Fruit fly (Drosophila melanogaster) whole organism, embryonic: ENCODE results near the gene Naa20A.
A peak's percentile ranks its signal among the peaks of the same experiment; 100 is the strongest.

Experiments used
- Blimp-1 ChIP-seq: fragments of 200-800 bp; sonication (Bioruptor generic); optimal IDR thresholded peaks from 3 replicates; lab custom pipeline; 2018; ENCODE audit warnings: missing biosample characterization, missing genetic modification characterization, mild to moderate bottlenecking, moderate library complexity, missing genetic modification reagents
- CG10654 ChIP-seq: fragments of 200-800 bp; sonication (Bioruptor generic); optimal IDR thresholded peaks from 2 replicates; lab custom pipeline; 2016; ENCODE audit warnings: missing biosample characterization, missing genetic modification characterization
- CG11093 ChIP-seq: fragments of 200-800 bp; sonication (Bioruptor generic); IDR thresholded peaks from 3 replicates; pipeline ENCODE4 v1.3.6; 2022; ENCODE audit warnings: missing biosample characterization, missing genetic modification characterization
- CG12104 ChIP-seq: fragments of 200-800 bp; sonication (Bioruptor generic); optimal IDR thresholded peaks from 3 replicates; lab custom pipeline; 2016; ENCODE audit warnings: missing biosample characterization, missing genetic modification characterization
- CG13123 ChIP-seq: fragments of 200-800 bp; sonication (Bioruptor generic); optimal IDR thresholded peaks from 2 replicates; lab custom pipeline; 2016; ENCODE audit warnings: missing biosample characterization, missing genetic modification characterization
- CG13624 ChIP-seq: fragments of 200-800 bp; sonication (Bioruptor generic); optimal IDR thresholded peaks from 2 replicates; lab custom pipeline; 2016; ENCODE audit warnings: missing biosample characterization, missing genetic modification characterization
- CG17612 ChIP-seq: fragments of 200-800 bp; sonication (Bioruptor generic); IDR thresholded peaks from 2 replicates; pipeline ENCODE4 v1.3.6; 2022; ENCODE audit warnings: missing biosample characterization, missing genetic modification characterization
- CG17912 ChIP-seq: fragments of 200-800 bp; sonication (Bioruptor generic); optimal IDR thresholded peaks from 2 replicates; lab custom pipeline; 2018; ENCODE audit warnings: missing biosample characterization, mild to moderate bottlenecking, missing genetic modification characterization
- CG18262 ChIP-seq: fragments of 200-800 bp; optimal IDR thresholded peaks from 3 replicates; lab custom pipeline; 2019; ENCODE audit warnings: missing biosample characterization, mild to moderate bottlenecking, missing genetic modification characterization, moderate library complexity
- CG18476 ChIP-seq: fragments of 200-800 bp; sonication (Bioruptor generic); optimal IDR thresholded peaks from 2 replicates; lab custom pipeline; 2016; ENCODE audit warnings: missing biosample characterization, mild to moderate bottlenecking, missing genetic modification characterization
- CG30020 ChIP-seq: fragments of 200-800 bp; optimal IDR thresholded peaks from 2 replicates; lab custom pipeline; 2019; ENCODE audit warnings: missing biosample characterization, mild to moderate bottlenecking, missing genetic modification characterization, moderate library complexity
- CG30403 ChIP-seq: fragments of 200-800 bp; sonication (Bioruptor generic); optimal IDR thresholded peaks from 3 replicates; lab custom pipeline; 2016; ENCODE audit warnings: missing biosample characterization, missing genetic modification characterization
- CG3065 ChIP-seq: fragments of 200-800 bp; sonication (Bioruptor generic); optimal IDR thresholded peaks from 2 replicates; lab custom pipeline; 2016; ENCODE audit warnings: missing biosample characterization, missing genetic modification characterization
- CG31441 ChIP-seq: fragments of 200-800 bp; sonication (Bioruptor generic); IDR thresholded peaks from 2 replicates; pipeline ENCODE4 v1.3.6; 2022; ENCODE audit warnings: missing biosample characterization, missing genetic modification characterization
- CG3838 ChIP-seq: fragments of 200-800 bp; sonication (Bioruptor generic); optimal IDR thresholded peaks from 3 replicates; lab custom pipeline; 2016; ENCODE audit warnings: missing biosample characterization, missing genetic modification characterization
- CG4707 ChIP-seq: fragments of 200-800 bp; sonication (Bioruptor generic); optimal IDR thresholded peaks from 2 replicates; lab custom pipeline; 2018; ENCODE audit warnings: missing biosample characterization, mild to moderate bottlenecking, missing genetic modification characterization, moderate library complexity
- CG6175 ChIP-seq: fragments of 200-800 bp; sonication (Bioruptor generic); IDR thresholded peaks from 3 replicates; pipeline ENCODE4 v1.3.6; 2022; ENCODE audit warnings: missing biosample characterization, missing genetic modification characterization
- CG6791 ChIP-seq: fragments of 200-800 bp; sonication (Bioruptor generic); IDR thresholded peaks from 3 replicates; pipeline ENCODE4 v1.3.6; 2022; ENCODE audit warnings: missing biosample characterization, missing genetic modification characterization; ENCODE audit not compliant: partially characterized antibody
- CG7556 ChIP-seq: fragments of 200-800 bp; sonication (Bioruptor generic); optimal IDR thresholded peaks from 2 replicates; lab custom pipeline; 2017; ENCODE audit warnings: missing biosample characterization, mild to moderate bottlenecking, missing genetic modification characterization
- CG9437 ChIP-seq: fragments of 200-800 bp; sonication (Bioruptor generic); optimal IDR thresholded peaks from 2 replicates; lab custom pipeline; 2018; ENCODE audit warnings: missing biosample characterization, mild to moderate bottlenecking, missing genetic modification characterization
- Dref ChIP-seq: fragments of 200-800 bp; sonication (Bioruptor generic); IDR thresholded peaks from 2 replicates; pipeline ENCODE4 v1.3.6; 2022; ENCODE audit warnings: missing biosample characterization, missing genetic modification characterization
- ERR ChIP-seq: fragments of 200-800 bp; sonication (Bioruptor generic); optimal IDR thresholded peaks from 2 replicates; lab custom pipeline; 2016; ENCODE audit warnings: missing biosample characterization, missing genetic modification characterization
- Ets65A ChIP-seq: fragments of 200-800 bp; sonication (Bioruptor generic); peaks from one replicate; lab custom pipeline; 2016; ENCODE audit warnings: missing biosample characterization, missing genetic modification characterization
- HLH3B ChIP-seq: fragments of 200-800 bp; sonication (Bioruptor generic); IDR thresholded peaks from 2 replicates; pipeline ENCODE4 v1.3.6; 2022; ENCODE audit warnings: missing biosample characterization, missing genetic modification characterization
- HmgZ ChIP-seq: fragments of 200-800 bp; sonication (Bioruptor generic); optimal IDR thresholded peaks from 2 replicates; lab custom pipeline; 2018; ENCODE audit warnings: missing biosample characterization, mild to moderate bottlenecking, missing genetic modification characterization
- Hr39 ChIP-seq: fragments of >200 bp; optimal IDR thresholded peaks from 2 replicates; lab custom pipeline; 2017
- Kr ChIP-seq: fragments of 200-800 bp; sonication (Bioruptor generic); optimal IDR thresholded peaks from 2 replicates; lab custom pipeline; 2017; ENCODE audit warnings: missing biosample characterization, mild to moderate bottlenecking, missing genetic modification characterization
- Mad ChIP-seq: fragments of 200-800 bp; sonication (Bioruptor generic); optimal IDR thresholded peaks from 2 replicates; lab custom pipeline; 2016; ENCODE audit warnings: missing biosample characterization, missing genetic modification characterization
- Myb ChIP-seq: fragments of 200-800 bp; sonication (Bioruptor generic); optimal IDR thresholded peaks from 2 replicates; lab custom pipeline; 2016; ENCODE audit warnings: missing biosample characterization, missing genetic modification characterization
- Oli ChIP-seq: fragments of 200-800 bp; sonication (Bioruptor generic); optimal IDR thresholded peaks from 2 replicates; lab custom pipeline; 2018; ENCODE audit warnings: missing biosample characterization, mild to moderate bottlenecking, missing genetic modification characterization, moderate library complexity
- ap ChIP-seq: fragments of 200-800 bp; sonication (Bioruptor generic); IDR thresholded peaks from 2 replicates; pipeline ENCODE4 v1.3.6; 2022; ENCODE audit warnings: missing biosample characterization, missing genetic modification characterization
- bab2 ChIP-seq: fragments of 200-800 bp; sonication (Bioruptor generic); optimal IDR thresholded peaks from 2 replicates; lab custom pipeline; 2016; ENCODE audit warnings: missing biosample characterization, missing genetic modification characterization
- bcd ChIP-seq: fragments of 200-800 bp; sonication (Bioruptor generic); optimal IDR thresholded peaks from 2 replicates; lab custom pipeline; 2017; ENCODE audit warnings: missing biosample characterization, mild to moderate bottlenecking, missing genetic modification characterization
- cad ChIP-seq: fragments of >200 bp; optimal IDR thresholded peaks from 2 replicates; lab custom pipeline; 2017; ENCODE audit warnings: missing biosample characterization, missing genetic modification characterization
- corto ChIP-seq: fragments of 200-800 bp; sonication (Bioruptor generic); optimal IDR thresholded peaks from 2 replicates; lab custom pipeline; 2016; ENCODE audit warnings: missing biosample characterization, mild to moderate bottlenecking, missing genetic modification characterization, moderate library complexity
- da ChIP-seq: fragments of 200-800 bp; sonication (Bioruptor generic); optimal IDR thresholded peaks from 2 replicates; lab custom pipeline; 2016; ENCODE audit warnings: missing biosample characterization, missing genetic modification characterization
- dmrt99B ChIP-seq: fragments of 200-800 bp; sonication (Bioruptor generic); optimal IDR thresholded peaks from 2 replicates; lab custom pipeline; 2018; ENCODE audit warnings: missing biosample characterization, mild to moderate bottlenecking, missing genetic modification characterization, moderate library complexity
- hbn ChIP-seq: fragments of 200-800 bp; sonication (Bioruptor generic); IDR thresholded peaks from 2 replicates; pipeline ENCODE4 v1.3.6; 2022; ENCODE audit warnings: missing biosample characterization, missing genetic modification characterization; ENCODE audit not compliant: partially characterized antibody
- her ChIP-seq: fragments of 200-800 bp; sonication (Bioruptor generic); optimal IDR thresholded peaks from 2 replicates; lab custom pipeline; 2016; ENCODE audit warnings: missing biosample characterization, missing genetic modification characterization
- insv ChIP-seq, 2 experiments: fragments of 200-800 bp; sonication (Bioruptor generic); optimal IDR thresholded peaks; 3 replicates each; lab custom pipeline; 2016 to 2018; ENCODE audit warnings: missing biosample characterization in 2 of 2, missing genetic modification characterization in 2 of 2
- jing ChIP-seq: fragments of 200-800 bp; sonication (Bioruptor generic); optimal IDR thresholded peaks from 2 replicates; lab custom pipeline; 2018; ENCODE audit warnings: missing biosample characterization, mild to moderate bottlenecking, missing genetic modification characterization
- lilli ChIP-seq: fragments of 200-800 bp; sonication (Bioruptor generic); optimal IDR thresholded peaks from 3 replicates; lab custom pipeline; 2016; ENCODE audit warnings: missing biosample characterization, missing genetic modification characterization
- lmd ChIP-seq: fragments of 200-800 bp; sonication (Bioruptor generic); IDR thresholded peaks from 2 replicates; pipeline ENCODE4 v1.3.6; 2022; ENCODE audit warnings: missing biosample characterization, missing genetic modification characterization
- maf-S ChIP-seq: fragments of 200-800 bp; sonication (Bioruptor generic); optimal IDR thresholded peaks from 2 replicates; lab custom pipeline; 2016; ENCODE audit warnings: missing biosample characterization, missing genetic modification characterization
- mld ChIP-seq: fragments of 200-800 bp; sonication (Bioruptor generic); IDR thresholded peaks from 3 replicates; pipeline ENCODE4 v1.3.6; 2022; ENCODE audit warnings: missing biosample characterization, missing genetic modification characterization; ENCODE audit not compliant: partially characterized antibody
- repo ChIP-seq: fragments of 200-800 bp; sonication (Bioruptor generic); optimal IDR thresholded peaks from 2 replicates; lab custom pipeline; 2016; ENCODE audit warnings: missing biosample characterization, missing genetic modification characterization
- sens ChIP-seq: fragments of 200-800 bp; sonication (Bioruptor generic); peaks from one replicate; lab custom pipeline; 2016; ENCODE audit warnings: missing biosample characterization, missing genetic modification characterization
- seq ChIP-seq: fragments of 200-800 bp; sonication (Bioruptor generic); IDR thresholded peaks from 2 replicates; pipeline ENCODE4 v1.3.6; 2022; ENCODE audit warnings: missing biosample characterization, missing genetic modification characterization
- slbo ChIP-seq: fragments of 200-800 bp; sonication (Bioruptor generic); IDR thresholded peaks from 2 replicates; pipeline ENCODE4 v1.3.6; 2022; ENCODE audit warnings: missing biosample characterization, missing genetic modification characterization
- sna ChIP-seq: fragments of 200-800 bp; sonication (Bioruptor generic); IDR thresholded peaks from 2 replicates; pipeline ENCODE4 v1.3.6; 2022; ENCODE audit warnings: missing biosample characterization, missing genetic modification characterization; ENCODE audit not compliant: partially characterized antibody
- trh ChIP-seq: fragments of 200-800 bp; sonication (Bioruptor generic); optimal IDR thresholded peaks from 2 replicates; lab custom pipeline; 2016; ENCODE audit warnings: missing biosample characterization, missing genetic modification characterization
- tup ChIP-seq: fragments of 200-800 bp; sonication (Bioruptor generic); optimal IDR thresholded peaks from 2 replicates; lab custom pipeline; 2016; ENCODE audit warnings: missing biosample characterization, mild to moderate bottlenecking, missing genetic modification characterization, moderate library complexity
- twi ChIP-seq: fragments of 200-800 bp; optimal IDR thresholded peaks from 2 replicates; lab custom pipeline; 2019; ENCODE audit warnings: missing biosample characterization, mild to moderate bottlenecking, missing genetic modification characterization, moderate library complexity

The Naa20A gene

dm6 chrX:19666991-19667409 lies 44.1 kb upstream of the Naa20A start, which contains the start of gene Zw (continued):
- TF ChIP-seq cad (GFP tag; lab: Kevin White, UChicago) (no peak), hbn (GFP tag; lab: Robert Waterston, UW) (no peak), Myb (no peak), ap (GFP tag; lab: Robert Waterston, UW) (no peak), Blimp-1 (no peak), her (no peak), bcd (GFP tag; lab: Kevin White, UChicago) (peak; percentile 47), CG13123 (GFP tag; lab: Kevin White, UChicago) (no peak), CG13624 (GFP tag; lab: Kevin White, UChicago) (peak; percentile 10), CG18262 (tag; lab: Kevin White, UChicago) (peak; percentile 24), Ets65A (peak; percentile 80), twi (tag; lab: Kevin White, UChicago) (peak; percentile 36), Hr39 (no peak), slbo (GFP tag; lab: Robert Waterston, UW) (peak; percentile 86), CG30020 (tag; lab: Kevin White, UChicago) (no peak), CG30403 (GFP tag; lab: Kevin White, UChicago) (peak; percentile 60), maf-S (GFP tag; lab: Kevin White, UChicago) (no peak), HLH3B (GFP tag; lab: Robert Waterston, UW) (peak; percentile 63), CG6791 (0 out of 3 replicates have a peak, but pooled peaks have one; percentile 22), repo (GFP tag; lab: Kevin White, UChicago) (no peak), CG3065 (GFP tag; lab: Kevin White, UChicago) (no peak), insv (GFP tag; optimal IDR thresholded peaks at IDR 0.05; lab: Kevin White, UChicago) (no peak), corto (GFP tag; lab: Kevin White, UChicago) (no peak), CG6175 (peak; percentile 89), tup (GFP tag; lab: Kevin White, UChicago) (no peak), CG7556 (GFP tag; lab: Kevin White, UChicago) (no peak), lmd (peak; percentile 47; the same call in 1 of the 2 replicates), CG17612 (GFP tag; lab: Robert Waterston, UW) (no peak), Kr (GFP tag; lab: Kevin White, UChicago) (no peak), CG11093 (no peak; the same call in 2 of the 3 replicates), CG12104 (GFP tag; lab: Kevin White, UChicago) (no peak), da (GFP tag; lab: Kevin White, UChicago) (no peak), trh (GFP tag; lab: Kevin White, UChicago) (no peak), HmgZ (tag; lab: Kevin White, UChicago) (peak; percentile 62), CG4707 (GFP tag; lab: Kevin White, UChicago) (no peak), sna (GFP tag; lab: Robert Waterston, UW) (no peak), dmrt99B (tag; lab: Kevin White, UChicago) (peak; percentile 40), jing (no peak), CG9437 (GFP tag; lab: Kevin White, UChicago) (no peak), Oli (tag; lab: Kevin White, UChicago) (peak; percentile 33), CG31441 (GFP tag; lab: Robert Waterston, UW) (no peak), seq (GFP tag; lab: Robert Waterston, UW) (peak; percentile 33; the same call in 1 of the 2 replicates), lilli (GFP tag; lab: Kevin White, UChicago) (peak; percentile 63), CG3838 (GFP tag; lab: Kevin White, UChicago) (no peak), CG17912 (GFP tag; lab: Kevin White, UChicago) (no peak), Dref (GFP tag; lab: Robert Waterston, UW) (no peak), sens (GFP tag; lab: Kevin White, UChicago) (peak; percentile 81), bab2 (GFP tag; lab: Kevin White, UChicago) (peak; percentile 32), ERR (GFP tag; lab: Kevin White, UChicago) (no peak), Mad (GFP tag; lab: Kevin White, UChicago) (no peak), mld (no peak), CG18476 (peak; percentile 14), CG10654 (peak; percentile 44)
